ENCODE assay signal across 1 fruit fly cellular context in genomic region chr3L:377222-378071, dm6.
A peak's percentile ranks its signal among the peaks of the same experiment; 100 is the strongest.
TF ChIP-seq lines count a peak whose summit lies in the region.

No protein-coding gene starts in this region.

TF ChIP-seq in whole organism, embryonic, 481 proteins besides CTCF, POLR2A, EP300 and RAD21 (continued from another document and continues in another):
- TF ChIP-seq CG11695 (GFP tag; IDR thresholded peaks at IDR 0.05; lab: Robert Waterston, UW) (peak; percentile 92), Oaz (GFP tag; IDR thresholded peaks at IDR 0.05; lab: Robert Waterston, UW) (no peak; the same call in 1 of the 2 replicates), CG13424 (tag; optimal IDR thresholded peaks at IDR 0.05; lab: Kevin White, UChicago) (peak; percentile 96), Stat92E (GFP tag; optimal IDR thresholded peaks at IDR 0.05; lab: Kevin White, UChicago) (peak in 1 of 3 experiments; percentile 7), gem (tag; optimal IDR thresholded peaks at IDR 0.05; lab: Kevin White, UChicago) (peak; percentile 97), Myb (GFP tag; optimal IDR thresholded peaks at IDR 0.05; lab: Kevin White, UChicago) (no peak), ab (GFP tag; optimal IDR thresholded peaks at IDR 0.05; lab: Kevin White, UChicago) (no peak), oc (tag; optimal IDR thresholded peaks at IDR 0.05; lab: Kevin White, UChicago) (peak; percentile 83), ranshi (GFP tag; IDR thresholded peaks at IDR 0.05; lab: Robert Waterston, UW) (peak; percentile 78), Hr51 (GFP tag; optimal IDR thresholded peaks at IDR 0.05; lab: Kevin White, UChicago) (peak; percentile 26 to 93), jing (GFP tag; optimal IDR thresholded peaks at IDR 0.05; lab: Kevin White, UChicago) (no peak), Bgb (GFP tag; IDR thresholded peaks at IDR 0.05; lab: Robert Waterston, UW; ENCODE audit: partially characterized antibody) (peak; percentile 14; the same call in 1 of the 2 replicates), HLH4C (GFP tag; IDR thresholded peaks at IDR 0.05; lab: Robert Waterston, UW; ENCODE audit: partially characterized antibody) (no peak), Hey (tag; optimal IDR thresholded peaks at IDR 0.05; lab: Kevin White, UChicago) (no peak), crp (GFP tag; optimal IDR thresholded peaks at IDR 0.05; lab: Kevin White, UChicago) (peak in 1 of 2 experiments; percentile 40), Xbp1 (GFP tag; optimal IDR thresholded peaks at IDR 0.05; lab: Kevin White, UChicago) (peak; percentile 82), CG7839 (tag; optimal IDR thresholded peaks at IDR 0.05; lab: Kevin White, UChicago) (peak; percentile 94), CG14050 (GFP tag; IDR thresholded peaks at IDR 0.05; lab: Robert Waterston, UW) (peak; percentile 77), tx (GFP tag; optimal IDR thresholded peaks at IDR 0.05; lab: Kevin White, UChicago) (no peak), chinmo (GFP tag; IDR thresholded peaks at IDR 0.05; lab: Robert Waterston, UW; ENCODE audit: partially characterized antibody) (no peak), Fer1 (GFP tag; optimal IDR thresholded peaks at IDR 0.05; lab: Kevin White, UChicago) (peak; percentile 97), Chrac-16 (GFP tag; optimal IDR thresholded peaks at IDR 0.05; lab: Kevin White, UChicago) (peak; percentile 76), Bdp1 (GFP tag; optimal IDR thresholded peaks at IDR 0.05; lab: Kevin White, UChicago) (peak; percentile 37), ssp (GFP tag; IDR thresholded peaks at IDR 0.05; lab: Robert Waterston, UW) (peak; percentile 59), crol (GFP tag; IDR thresholded peaks at IDR 0.05; lab: Robert Waterston, UW) (no peak), CG12219 (GFP tag; optimal IDR thresholded peaks at IDR 0.05; lab: Kevin White, UChicago) (peak; percentile 73), CG17186 (GFP tag; optimal IDR thresholded peaks at IDR 0.05; lab: Kevin White, UChicago) (peak; percentile 22), repo (GFP tag; optimal IDR thresholded peaks at IDR 0.05; lab: Kevin White, UChicago) (no peak), CG9817 (tag; optimal IDR thresholded peaks at IDR 0.05; lab: Kevin White, UChicago) (peak; percentile 87), Ada2b (GFP tag; IDR thresholded peaks at IDR 0.05; lab: Robert Waterston, UW) (peak; percentile 81), emc (GFP tag; optimal IDR thresholded peaks at IDR 0.05; lab: Kevin White, UChicago) (no peak), CG3065 (GFP tag; optimal IDR thresholded peaks at IDR 0.05; lab: Kevin White, UChicago) (peak; percentile 21), CG13123 (GFP tag; optimal IDR thresholded peaks at IDR 0.05; lab: Kevin White, UChicago) (peak; percentile 66), luna (GFP tag; optimal IDR thresholded peaks at IDR 0.05; lab: Kevin White, UChicago) (no peak), Eip74EF (GFP tag; optimal IDR thresholded peaks at IDR 0.05; lab: Kevin White, UChicago) (peak in 1 of 2 experiments; percentile 91), CG30020 (tag; optimal IDR thresholded peaks at IDR 0.05; lab: Kevin White, UChicago) (peak; percentile 71), Sry-β (GFP tag; optimal IDR thresholded peaks at IDR 0.05; lab: Kevin White, UChicago) (peak; percentile 35), inv (GFP tag; IDR thresholded peaks at IDR 0.05; lab: Robert Waterston, UW; ENCODE audit: partially characterized antibody) (no peak), CG4820 (GFP tag; optimal IDR thresholded peaks at IDR 0.05; lab: Kevin White, UChicago) (peak; percentile 79), cg (GFP tag; optimal IDR thresholded peaks at IDR 0.05; lab: Kevin White, UChicago) (no peak), sima (GFP tag; optimal IDR thresholded peaks at IDR 0.05; lab: Kevin White, UChicago) (no peak), croc (GFP tag; conservative IDR thresholded peaks at IDR 0.05; lab: Robert Waterston, UW) (peak; percentile 69), eve (GFP tag; optimal IDR thresholded peaks at IDR 0.05; lab: Kevin White, UChicago) (no peak), amos (GFP tag; IDR thresholded peaks at IDR 0.05; lab: Robert Waterston, UW; ENCODE audit: partially characterized antibody) (no peak), CG43689 (GFP tag; IDR thresholded peaks at IDR 0.05; lab: Robert Waterston, UW) (no peak), az2 (GFP tag; optimal IDR thresholded peaks at IDR 0.05; lab: Kevin White, UChicago) (peak; percentile 84), B-H1 (GFP tag; IDR thresholded peaks at IDR 0.05; lab: Robert Waterston, UW) (peak; percentile 48; the same call in 2 of the 3 replicates), Dad (GFP tag; optimal IDR thresholded peaks at IDR 0.05; lab: Kevin White, UChicago) (no peak), CG17568 (GFP tag; optimal IDR thresholded peaks at IDR 0.05; lab: Kevin White, UChicago) (peak; percentile 98), CG8281 (tag; optimal IDR thresholded peaks at IDR 0.05; lab: Kevin White, UChicago) (peak; percentile 73), Dref (GFP tag; IDR thresholded peaks at IDR 0.05; lab: Robert Waterston, UW) (no peak), CG15269 (tag; optimal IDR thresholded peaks at IDR 0.05; lab: Kevin White, UChicago) (peak; percentile 93), CG10321 (GFP tag; IDR thresholded peaks at IDR 0.05; lab: Robert Waterston, UW) (peak; percentile 83), Awh (GFP tag; IDR thresholded peaks at IDR 0.05; lab: Robert Waterston, UW) (peak; percentile 67), Aef1 (GFP tag; IDR thresholded peaks at IDR 0.05; lab: Robert Waterston, UW) (0 out of 3 replicates have a peak, but pooled peaks have one; percentile 30), Kr (GFP tag; optimal IDR thresholded peaks at IDR 0.05; lab: Kevin White, UChicago) (no peak), CG3838 (GFP tag; optimal IDR thresholded peaks at IDR 0.05; lab: Kevin White, UChicago) (peak; percentile 18), hb (GFP tag; IDR thresholded peaks at IDR 0.05; lab: Robert Waterston, UW; ENCODE audit: partially characterized antibody) (no peak), Rx (GFP tag; IDR thresholded peaks at IDR 0.05; lab: Robert Waterston, UW) (peak; percentile 54), CoRest (tag; optimal IDR thresholded peaks at IDR 0.05; lab: Kevin White, UChicago) (peak; percentile 91), HHEX (GFP tag; optimal IDR thresholded peaks at IDR 0.05; lab: Kevin White, UChicago) (peak; percentile 93), YL-1 (GFP tag; optimal IDR thresholded peaks at IDR 0.05; lab: Kevin White, UChicago) (peak; percentile 84), lbe (GFP tag; optimal IDR thresholded peaks at IDR 0.05; lab: Kevin White, UChicago) (peak; percentile 50), gcm2 (GFP tag; optimal IDR thresholded peaks at IDR 0.05; lab: Kevin White, UChicago) (no peak), CG31441 (GFP tag; IDR thresholded peaks at IDR 0.05; lab: Robert Waterston, UW) (peak; percentile 97), CG3847 (GFP tag; IDR thresholded peaks at IDR 0.05; lab: Robert Waterston, UW) (peak; percentile 67), CG6791 (GFP tag; IDR thresholded peaks at IDR 0.05; lab: Robert Waterston, UW; ENCODE audit: partially characterized antibody) (no peak), pzg (GFP tag; optimal IDR thresholded peaks at IDR 0.05; lab: Kevin White, UChicago) (no peak), CG10543 (GFP tag; optimal IDR thresholded peaks at IDR 0.05; lab: Kevin White, UChicago) (peak; percentile 92), CG3281 (GFP tag; optimal IDR thresholded peaks at IDR 0.05; lab: Kevin White, UChicago) (peak; percentile 96), CG4282 (GFP tag; optimal IDR thresholded peaks at IDR 0.05; lab: Kevin White, UChicago) (no peak), ATbp (GFP tag; optimal IDR thresholded peaks at IDR 0.05; lab: Kevin White, UChicago) (peak; percentile 90), CG2129 (GFP tag; IDR thresholded peaks at IDR 0.05; lab: Robert Waterston, UW; ENCODE audit: partially characterized antibody) (0 out of 2 replicates have a peak, but pooled peaks have one; percentile 19), NFAT (GFP tag; IDR thresholded peaks at IDR 0.05; lab: Robert Waterston, UW) (no peak), CG2116 (GFP tag; optimal IDR thresholded peaks at IDR 0.05; lab: Kevin White, UChicago) (peak; percentile 66), Abd-B (GFP tag; optimal IDR thresholded peaks at IDR 0.05; lab: Kevin White, UChicago) (peak; percentile 65), slbo (GFP tag; IDR thresholded peaks at IDR 0.05; lab: Robert Waterston, UW) (peak; percentile 75), en (GFP tag; optimal IDR thresholded peaks at IDR 0.05; lab: Kevin White, UChicago) (no peak), aop (GFP tag; IDR thresholded peaks at IDR 0.05; lab: Robert Waterston, UW) (no peak), CG12942 (GFP tag; optimal IDR thresholded peaks at IDR 0.05; lab: Kevin White, UChicago) (peak; percentile 69), trh (GFP tag; optimal IDR thresholded peaks at IDR 0.05; lab: Kevin White, UChicago) (peak; percentile 33), chif (GFP tag; optimal IDR thresholded peaks at IDR 0.05; lab: Kevin White, UChicago) (no peak), Nf-YB (GFP tag; optimal IDR thresholded peaks at IDR 0.05; lab: Kevin White, UChicago) (no peak), B-H2 (GFP tag; optimal IDR thresholded peaks at IDR 0.05; lab: Kevin White, UChicago) (peak; percentile 89), lilli (GFP tag; optimal IDR thresholded peaks at IDR 0.05; lab: Kevin White, UChicago) (peak; percentile 69), CHES-1-like (GFP tag; optimal IDR thresholded peaks at IDR 0.05; lab: Kevin White, UChicago) (no peak), rib (GFP tag; IDR thresholded peaks at IDR 0.05; lab: Robert Waterston, UW) (no peak), CG7372 (GFP tag; IDR thresholded peaks at IDR 0.05; lab: Robert Waterston, UW) (peak; percentile 70), CG6689 (GFP tag; IDR thresholded peaks at IDR 0.05; lab: Robert Waterston, UW) (peak; percentile 87), D19B (GFP tag; optimal IDR thresholded peaks at IDR 0.05; lab: Kevin White, UChicago) (peak; percentile 74), esg (GFP tag; conservative IDR thresholded peaks at IDR 0.05; lab: Robert Waterston, UW) (peak; percentile 65; the same call in 1 of the 2 replicates), CG6854 (GFP tag; optimal IDR thresholded peaks at IDR 0.05; lab: Kevin White, UChicago) (peak; percentile 91), odd (GFP tag; optimal IDR thresholded peaks at IDR 0.05; lab: Kevin White, UChicago) (peak; percentile 92), CG13287 (GFP tag; IDR thresholded peaks at IDR 0.05; lab: Robert Waterston, UW; ENCODE audit: partially characterized antibody) (no peak), pfk (GFP tag; optimal IDR thresholded peaks at IDR 0.05; lab: Kevin White, UChicago) (peak; percentile 28), CG11696 (GFP tag; IDR thresholded peaks at IDR 0.05; lab: Robert Waterston, UW) (peak; percentile 50; the same call in 1 of the 2 replicates), pb (GFP tag; optimal IDR thresholded peaks at IDR 0.05; lab: Kevin White, UChicago) (no peak), bsh (GFP tag; optimal IDR thresholded peaks at IDR 0.05; lab: Kevin White, UChicago) (peak in 1 of 2 experiments; percentile 94), CG1647 (GFP tag; optimal IDR thresholded peaks at IDR 0.05; lab: Kevin White, UChicago) (no peak), Hand (GFP tag; optimal IDR thresholded peaks at IDR 0.05; lab: Kevin White, UChicago) (peak; percentile 94), chn (GFP tag; optimal IDR thresholded peaks at IDR 0.05; lab: Kevin White, UChicago) (no peak), CG32772 (GFP tag; IDR thresholded peaks at IDR 0.05; lab: Robert Waterston, UW) (peak; percentile 60), CG10366 (GFP tag; IDR thresholded peaks at IDR 0.05; lab: Robert Waterston, UW) (peak; percentile 71), CG12744 (GFP tag; optimal IDR thresholded peaks at IDR 0.05; lab: Kevin White, UChicago) (no peak), usp (GFP tag; optimal IDR thresholded peaks at IDR 0.05; lab: Kevin White, UChicago) (no peak), insv (GFP tag; optimal IDR thresholded peaks at IDR 0.05; lab: Kevin White, UChicago) (peak in 1 of 2 experiments; percentile 67), Hmr (GFP tag; optimal IDR thresholded peaks at IDR 0.05; lab: Kevin White, UChicago) (peak; percentile 96), CG2875 (GFP tag; optimal IDR thresholded peaks at IDR 0.05; lab: Kevin White, UChicago) (peak; percentile 85), sna (GFP tag; IDR thresholded peaks at IDR 0.05; lab: Robert Waterston, UW; ENCODE audit: partially characterized antibody) (no peak), CG34422 (GFP tag; IDR thresholded peaks at IDR 0.05; lab: Robert Waterston, UW) (no peak), br (optimal IDR thresholded peaks at IDR 0.05; lab: Kevin White, UChicago) (no peak), stc (GFP tag; IDR thresholded peaks at IDR 0.05; lab: Robert Waterston, UW) (peak; percentile 78), CG33557 (GFP tag; optimal IDR thresholded peaks at IDR 0.05; lab: Kevin White, UChicago) (peak; percentile 91), Opbp (GFP tag; IDR thresholded peaks at IDR 0.05; lab: Robert Waterston, UW; ENCODE audit: partially characterized antibody) (peak; percentile 48; the same call in 1 of the 3 replicates), CkIIα-i1 (GFP tag; IDR thresholded peaks at IDR 0.05; lab: Robert Waterston, UW) (no peak), CG6765 (GFP tag; optimal IDR thresholded peaks at IDR 0.05; lab: Kevin White, UChicago) (peak; percentile 94), nerfin-2 (GFP tag; IDR thresholded peaks at IDR 0.05; lab: Robert Waterston, UW; ENCODE audit: partially characterized antibody) (0 out of 2 replicates have a peak, but pooled peaks have one; percentile 47), corto (GFP tag; optimal IDR thresholded peaks at IDR 0.05; lab: Kevin White, UChicago) (no peak), tgo (GFP tag; IDR thresholded peaks at IDR 0.05; lab: Robert Waterston, UW) (peak; percentile 61), unc-4 (GFP tag; IDR thresholded peaks at IDR 0.05; lab: Robert Waterston, UW; ENCODE audit: partially characterized antibody) (0 out of 2 replicates have a peak, but pooled peaks have one; percentile 13), pita (GFP tag; optimal IDR thresholded peaks at IDR 0.05; lab: Kevin White, UChicago) (no peak), CG11093 (GFP tag; IDR thresholded peaks at IDR 0.05; lab: Robert Waterston, UW) (peak; percentile 64), zfh2 (GFP tag; optimal IDR thresholded peaks at IDR 0.05; lab: Kevin White, UChicago) (peak; percentile 42), CG10147 (GFP tag; optimal IDR thresholded peaks at IDR 0.05; lab: Kevin White, UChicago) (peak; percentile 95), Ssrp (tag; optimal IDR thresholded peaks at IDR 0.05; lab: Kevin White, UChicago) (peak; percentile 91), ewg (GFP tag; optimal IDR thresholded peaks at IDR 0.05; lab: Kevin White, UChicago) (peak; percentile 27), CG32767 (GFP tag; IDR thresholded peaks at IDR 0.05; lab: Robert Waterston, UW) (peak; percentile 72), H2.0 (GFP tag; IDR thresholded peaks at IDR 0.05; lab: Robert Waterston, UW) (peak; percentile 53), CG8359 (GFP tag; optimal IDR thresholded peaks at IDR 0.05; lab: Kevin White, UChicago; ENCODE audit: borderline replicate concordance) (peak; percentile 88)
